Worm (Caenorhabditis elegans) whole organism, early embryonic: ENCODE measurements around the gene clec-158.

Experiments used
- B0310.2 ChIP-seq: sonication (generic microtip); optimal IDR thresholded peaks from 2 replicates; lab custom pipeline; 2016; ENCODE audit warnings: mild to moderate bottlenecking, missing genetic modification characterization, missing compliant biosample characterization
- ama-1 ChIP-seq: fragments of 150-350 bp; optimal IDR thresholded peaks from 2 replicates; lab custom pipeline; 2014
- ceh-13 ChIP-seq: fragments of 200-800 bp; sonication (Bioruptor generic); optimal IDR thresholded peaks from 2 replicates; lab custom pipeline; 2018; ENCODE audit warnings: mild to moderate bottlenecking, missing genetic modification characterization, missing compliant biosample characterization
- ceh-36 ChIP-seq: sonication (generic microtip); optimal IDR thresholded peaks from 2 replicates; lab custom pipeline; 2016; ENCODE audit warnings: missing genetic modification characterization, inconsistent platforms, missing compliant biosample characterization
- flt-1 ChIP-seq: fragments of 200-800 bp; sonication (Bioruptor generic); IDR thresholded peaks from 2 replicates; pipeline ENCODE4 v1.3.6; 2022; ENCODE audit warnings: missing genetic modification characterization, missing compliant biosample characterization
- hmbx-1 ChIP-seq: sonication (generic microtip); optimal IDR thresholded peaks from 2 replicates; lab custom pipeline; 2016; ENCODE audit warnings: mild to moderate bottlenecking, missing genetic modification characterization, missing compliant biosample characterization
- hmg-4 ChIP-seq: fragments of 200-800 bp; sonication (Bioruptor generic); optimal IDR thresholded peaks from 2 replicates; lab custom pipeline; 2018; ENCODE audit warnings: mild to moderate bottlenecking, missing genetic modification characterization, missing compliant biosample characterization
- hnd-1 ChIP-seq: sonication (generic microtip); optimal IDR thresholded peaks from 2 replicates; lab custom pipeline; 2016; ENCODE audit warnings: missing genetic modification characterization, missing compliant biosample characterization
- scrt-1 ChIP-seq: fragments of 200-800 bp; sonication (Bioruptor generic); IDR thresholded peaks from 2 replicates; pipeline ENCODE4 v1.3.6; 2022; ENCODE audit warnings: missing genetic modification characterization, missing compliant biosample characterization
- tbx-11 ChIP-seq: fragments of 200-800 bp; sonication (Bioruptor generic); IDR thresholded peaks from 2 replicates; pipeline ENCODE4 v1.3.6; 2022; ENCODE audit warnings: missing genetic modification characterization, missing compliant biosample characterization
- tbx-37 ChIP-seq: fragments of 200-800 bp; sonication (Bioruptor generic); conservative IDR thresholded peaks from 2 replicates; pipeline ENCODE4 v1.3.6; 2022; ENCODE audit warnings: missing genetic modification reagents, missing genetic modification characterization, missing compliant biosample characterization
- tra-4 ChIP-seq: sonication (generic microtip); optimal IDR thresholded peaks from 2 replicates; lab custom pipeline; 2017; ENCODE audit warnings: missing genetic modification characterization, missing compliant biosample characterization

- TF ChIP-seq ama-1 (lab: Kevin White, UChicago) (no peak), tbx-11 (GFP tag; lab: Robert Waterston, UW) (no peak), tra-4 (no peak), ceh-36 (tag; lab: Kevin White, UChicago) (no peak), tbx-37 (GFP tag; lab: Robert Waterston, UW) (no peak), hnd-1 (tag; lab: Kevin White, UChicago) (no peak), ceh-13 (no peak), hmg-4 (GFP tag; lab: Kevin White, UChicago) (no peak), hmbx-1 (tag; lab: Kevin White, UChicago) (no peak), B0310.2 (no peak), flt-1 (no peak), scrt-1 (GFP tag; lab: Robert Waterston, UW) (no peak)
Measured at ce11 chrIII:6895166-6895565, 35.8 kb upstream of the clec-158 start.
